Worm (Caenorhabditis elegans): ENCODE results near the gene Y38H8A.12.

DNA sequence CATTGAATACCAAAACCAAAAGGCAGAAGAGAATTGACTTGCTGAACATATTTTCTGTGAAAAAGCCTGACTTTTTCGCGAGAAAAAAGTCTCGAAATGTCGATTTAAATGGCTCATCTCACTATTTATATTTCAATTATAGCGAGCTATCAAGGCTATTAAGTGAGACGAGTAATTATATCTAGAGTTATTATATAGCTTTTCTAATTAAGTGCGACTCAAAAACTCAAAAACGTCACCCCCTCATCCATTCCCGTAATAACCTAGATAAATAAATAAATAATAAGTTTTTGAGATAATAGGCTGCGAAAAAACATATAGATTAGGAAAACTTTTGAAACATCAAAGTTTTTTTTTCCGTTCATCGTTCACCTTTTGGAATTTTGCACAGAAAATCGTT, 44.9 kb upstream of the Y38H8A.12 start, which contains the start of gene nlp-17:
- TF ChIP-seq unc-86 (tag; optimal IDR thresholded peaks at IDR 0.05) (no peak), irx-1 (tag; optimal IDR thresholded peaks at IDR 0.05) (no peak), lin-39 (tag; optimal IDR thresholded peaks at IDR 0.05) (no peak), nhr-237 (tag; optimal IDR thresholded peaks at IDR 0.05) (no peak), alr-1 (tag; optimal IDR thresholded peaks at IDR 0.05; ENCODE audit: borderline replicate concordance) (no peak)
